Worm (Caenorhabditis elegans) whole organism, L4 larva: ENCODE measurements around the gene C03G6.6.

Experiments used
- F26F4.8 ChIP-seq: fragments of 200-800 bp; sonication (Bioruptor generic); conservative IDR thresholded peaks from 2 replicates; pipeline ENCODE4 v1.3.6; 2022; ENCODE audit warnings: missing genetic modification characterization, missing compliant biosample characterization
- F37D6.2 ChIP-seq: sonication (generic microtip); optimal IDR thresholded peaks from 2 replicates; lab custom pipeline; 2016; ENCODE audit warnings: mild to moderate bottlenecking, missing genetic modification characterization, missing compliant biosample characterization
- T20F7.1 ChIP-seq: fragments of 200-800 bp; sonication (Bioruptor generic); optimal IDR thresholded peaks from 2 replicates; lab custom pipeline; 2018; ENCODE audit warnings: mild to moderate bottlenecking, missing genetic modification characterization, missing compliant biosample characterization
- Y105C5A.15 ChIP-seq: fragments of 200-800 bp; sonication (Bioruptor generic); IDR thresholded peaks from 2 replicates; pipeline ENCODE4 v1.3.6; 2022; ENCODE audit warnings: missing genetic modification characterization, missing compliant biosample characterization
- Y48G9A.11 ChIP-seq: fragments of 200-800 bp; sonication (Bioruptor generic); IDR thresholded peaks from 2 replicates; pipeline ENCODE4 v1.3.6; 2022; ENCODE audit warnings: missing genetic modification reagents, missing genetic modification characterization, missing compliant biosample characterization
- ZK546.5 ChIP-seq, 2 experiments: sonication (generic microtip); optimal IDR thresholded peaks; 2 replicates each; lab custom pipeline; 2017; ENCODE audit warnings: missing biosample characterization in 2 of 2, missing genetic modification characterization in 2 of 2
- aha-1 ChIP-seq: fragments of 150-350 bp; peaks from one replicate; lab custom pipeline; 2014; ENCODE audit warnings: missing biosample characterization, missing genetic modification characterization
- aly-2 ChIP-seq: sonication (generic microtip); optimal IDR thresholded peaks from 2 replicates; lab custom pipeline; 2018; ENCODE audit warnings: missing biosample characterization, missing genetic modification characterization
- attf-4 ChIP-seq: sonication (generic microtip); optimal IDR thresholded peaks from 3 replicates; lab custom pipeline; 2017; ENCODE audit warnings: missing biosample characterization, missing genetic modification characterization
- ceh-32 ChIP-seq: sonication (generic microtip); optimal IDR thresholded peaks from 2 replicates; lab custom pipeline; 2016; ENCODE audit warnings: mild to moderate bottlenecking, missing genetic modification characterization, missing compliant biosample characterization; ENCODE audit not compliant: poor library complexity
- ceh-62 ChIP-seq: sonication (generic microtip); optimal IDR thresholded peaks from 2 replicates; lab custom pipeline; 2017; ENCODE audit warnings: missing biosample characterization, missing genetic modification characterization
- ctbp-1 ChIP-seq: fragments of 200-800 bp; sonication (Bioruptor generic); IDR thresholded peaks from 2 replicates; pipeline ENCODE4 v1.3.6; 2022; ENCODE audit warnings: missing genetic modification reagents, missing genetic modification characterization, missing compliant biosample characterization
- daf-12 ChIP-seq: fragments of 150-350 bp; optimal IDR thresholded peaks from 2 replicates; lab custom pipeline; 2014; ENCODE audit warnings: missing biosample characterization, missing genetic modification reagents, missing genetic modification characterization
- dmd-6 ChIP-seq: fragments of 200-800 bp; sonication (Bioruptor generic); IDR thresholded peaks from 2 replicates; pipeline ENCODE4 v1.3.6; 2022; ENCODE audit warnings: missing genetic modification reagents, missing genetic modification characterization, missing compliant biosample characterization
- dmd-8 ChIP-seq: fragments of 200-800 bp; sonication (Bioruptor generic); IDR thresholded peaks from 2 replicates; pipeline ENCODE4 v1.3.6; 2022; ENCODE audit warnings: missing genetic modification characterization, missing compliant biosample characterization
- duxl-1 ChIP-seq: sonication (generic microtip); optimal IDR thresholded peaks from 2 replicates; lab custom pipeline; 2016; ENCODE audit warnings: mild to moderate bottlenecking, missing genetic modification characterization, moderate library complexity, missing compliant biosample characterization; ENCODE audit not compliant: poor library complexity
- dve-1 ChIP-seq: sonication (generic microtip); optimal IDR thresholded peaks from 2 replicates; lab custom pipeline; 2017; ENCODE audit warnings: antibody characterized with exemption, mild to moderate bottlenecking, missing genetic modification characterization, missing compliant biosample characterization; ENCODE audit not compliant: insufficient read depth
- egl-27 ChIP-seq: sonication (generic microtip); optimal IDR thresholded peaks from 3 replicates; lab custom pipeline; 2017; ENCODE audit warnings: missing biosample characterization, missing genetic modification reagents, missing genetic modification characterization
- fkh-10 ChIP-seq: fragments of 150-350 bp; optimal IDR thresholded peaks from 2 replicates; lab custom pipeline; 2014; ENCODE audit warnings: missing biosample characterization, missing genetic modification reagents, missing genetic modification characterization
- gei-8 ChIP-seq: fragments of 200-800 bp; sonication (Bioruptor generic); optimal IDR thresholded peaks from 2 replicates; lab custom pipeline; 2018; ENCODE audit warnings: mild to moderate bottlenecking, missing genetic modification characterization, missing compliant biosample characterization
- hif-1 ChIP-seq, 2 experiments: sonication (generic microtip); optimal IDR thresholded peaks; 2 replicates each; lab custom pipeline; 2016 to 2017; ENCODE audit warnings: missing compliant biosample characterization in 2 of 2, missing genetic modification characterization in 2 of 2, missing genetic modification reagents in 2 of 2, missing genotype in 2 of 2, mild to moderate bottlenecking in 1 of 2
- hmg-1.1 ChIP-seq: fragments of 200-800 bp; sonication (Bioruptor generic); IDR thresholded peaks from 2 replicates; pipeline ENCODE4 v1.3.6; 2022; ENCODE audit warnings: missing genetic modification reagents, missing genetic modification characterization, missing compliant biosample characterization
- lim-7 ChIP-seq: fragments of 200-800 bp; sonication (Bioruptor generic); IDR thresholded peaks from 2 replicates; pipeline ENCODE4 v1.3.6; 2022; ENCODE audit warnings: missing genetic modification characterization, missing compliant biosample characterization
- lin-1 ChIP-seq: fragments of 200-800 bp; sonication (Bioruptor generic); IDR thresholded peaks from 2 replicates; pipeline ENCODE4 v1.3.6; 2022; ENCODE audit warnings: missing genetic modification reagents, missing genetic modification characterization, missing compliant biosample characterization
- lsy-2 ChIP-seq, 2 experiments: fragments of 150-350 bp in 1 of 2; sonication (generic microtip) in 1 of 2; optimal IDR thresholded peaks; 2 replicates each; lab custom pipeline; 2014 to 2017; ENCODE audit warnings: missing biosample characterization in 2 of 2, missing genetic modification characterization in 2 of 2
- madf-5 ChIP-seq, 2 experiments: fragments of 200-800 bp; sonication (Bioruptor generic); IDR thresholded peaks; 2 replicates each; pipeline ENCODE4 v1.3.6; 2022; ENCODE audit warnings: missing compliant biosample characterization in 2 of 2, missing genetic modification characterization in 2 of 2
- mes-2 ChIP-seq: sonication (generic microtip); optimal IDR thresholded peaks from 2 replicates; lab custom pipeline; 2016; ENCODE audit warnings: missing genotype, mild to moderate bottlenecking, missing genetic modification characterization, missing compliant biosample characterization; ENCODE audit not compliant: poor library complexity, severe bottlenecking
- nhr-102 ChIP-seq: sonication (generic microtip); optimal IDR thresholded peaks from 2 replicates; lab custom pipeline; 2016; ENCODE audit warnings: mild to moderate bottlenecking, missing genetic modification characterization, moderate library complexity, missing compliant biosample characterization
- nhr-111 ChIP-seq: fragments of 200-800 bp; sonication (Bioruptor generic); optimal IDR thresholded peaks from 2 replicates; lab custom pipeline; 2018; ENCODE audit warnings: mild to moderate bottlenecking, missing genetic modification characterization, missing compliant biosample characterization
- nhr-42 ChIP-seq: fragments of 200-800 bp; sonication (Bioruptor generic); IDR thresholded peaks from 2 replicates; pipeline ENCODE4 v1.3.6; 2022; ENCODE audit warnings: missing genetic modification characterization, missing compliant biosample characterization
- nhr-48 ChIP-seq: sonication (generic microtip); optimal IDR thresholded peaks from 2 replicates; lab custom pipeline; 2016; ENCODE audit warnings: mild to moderate bottlenecking, missing genetic modification characterization, missing compliant biosample characterization
- pha-4 ChIP-seq, 2 experiments: fragments of 150-350 bp in 1 of 2; fragments of 200-800 bp in 1 of 2; sonication (Bioruptor generic) in 1 of 2; IDR thresholded peaks in 1 of 2; optimal IDR thresholded peaks in 1 of 2; 2 replicates each; pipeline versions ENCODE4 v1.3.6 to Lab custom; 2014 to 2022; ENCODE audit warnings: missing genetic modification characterization in 2 of 2, missing genetic modification reagents in 2 of 2, missing biosample characterization in 1 of 2, missing compliant biosample characterization in 1 of 2
- pqm-1 ChIP-seq: sonication (generic microtip); optimal IDR thresholded peaks from 2 replicates; lab custom pipeline; 2017; ENCODE audit warnings: missing biosample characterization, missing genetic modification characterization
- spr-1 ChIP-seq: sonication (generic microtip); optimal IDR thresholded peaks from 2 replicates; lab custom pipeline; 2016; ENCODE audit warnings: mild to moderate bottlenecking, missing genetic modification characterization, missing compliant biosample characterization
- tra-1 ChIP-seq: fragments of 200-800 bp; sonication (Bioruptor generic); IDR thresholded peaks from 2 replicates; pipeline ENCODE4 v1.3.6; 2022; ENCODE audit warnings: missing genetic modification reagents, missing genetic modification characterization, missing compliant biosample characterization
- unc-39 ChIP-seq: sonication (generic microtip); optimal IDR thresholded peaks from 2 replicates; lab custom pipeline; 2017; ENCODE audit warnings: missing biosample characterization, missing genetic modification characterization
- unc-62 ChIP-seq, 3 experiments: fragments of 150-350 bp in 1 of 3; sonication (generic microtip); optimal IDR thresholded peaks in 2 of 3; peaks in 1 of 3; 1 replicate in 1 of 3; 2 replicates in 2 of 3; lab custom pipeline; 2014 to 2017; ENCODE audit warnings: missing biosample characterization in 3 of 3, missing genetic modification characterization in 3 of 3, missing genetic modification reagents in 3 of 3, missing genotype in 1 of 3
- zip-11 ChIP-seq: fragments of 200-800 bp; sonication (Bioruptor generic); IDR thresholded peaks from 2 replicates; pipeline ENCODE4 v1.3.6; 2022; ENCODE audit warnings: missing genetic modification characterization, missing compliant biosample characterization
- zip-2 ChIP-seq: fragments of 150-350 bp; optimal IDR thresholded peaks from 2 replicates; lab custom pipeline; 2014; ENCODE audit warnings: missing biosample characterization, missing genetic modification characterization
- ztf-11 ChIP-seq: fragments of 150-350 bp; optimal IDR thresholded peaks from 2 replicates; lab custom pipeline; 2014; ENCODE audit warnings: missing biosample characterization, missing genetic modification characterization

C03G6.6 gene

ce11 chrV:7352186-7353053, 4.8 kb upstream of the C03G6.6 start, which contains the start of the genes srh-231 and srh-275:
TSS of gene srh-231 (minus strand) at chrV:7352236.
TSS of gene srh-275 (plus strand) at chrV:7353003.
- TF ChIP-seq hif-1 (tag; optimal IDR thresholded peaks at IDR 0.05; lab: Kevin White, UChicago), result no peak
- peak; percentile 92 for TF ChIP-seq aha-1 (tag; lab: Kevin White, UChicago)
- no peak for TF ChIP-seq nhr-102 (tag; lab: Kevin White, UChicago)
- TF ChIP-seq hmg-1.1 (GFP tag; lab: Robert Waterston, UW), result no peak
- TF ChIP-seq ctbp-1, result no peak
- no peak for TF ChIP-seq dmd-6 (GFP tag; lab: Robert Waterston, UW)

ce11 chrV:7353602-7354001, 3.6 kb upstream of the C03G6.6 start:
- TF ChIP-seq unc-62 (GFP tag; optimal IDR thresholded peaks at IDR 0.05 in 1 of 2; lab: Kevin White, UChicago) (peak in 1 of 2 experiments; percentile 92), unc-62 (tag; optimal IDR thresholded peaks at IDR 0.05; lab: Kevin White, UChicago) (no peak), lin-1 (GFP tag; lab: Robert Waterston, UW) (no peak)

DNA sequence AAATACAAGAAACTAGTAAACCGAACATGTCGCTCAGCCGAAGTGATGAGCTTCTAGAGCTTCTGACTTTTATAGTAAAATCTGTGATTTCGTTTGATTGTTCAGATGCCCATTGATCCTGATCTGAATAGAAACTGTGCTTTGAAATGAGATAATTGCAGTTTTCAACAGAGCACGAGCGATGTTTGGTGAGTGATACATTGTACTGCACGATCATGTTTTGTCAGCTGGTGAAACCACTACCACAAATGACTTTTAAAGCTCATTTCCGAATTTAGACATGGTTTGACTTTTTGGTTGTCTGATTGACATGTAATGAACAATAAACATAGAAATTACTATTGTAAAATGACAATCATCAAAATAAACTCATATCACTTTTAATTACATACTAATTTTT, 1.8 kb upstream of the C03G6.6 start, which contains the start of gene tag-293:
Gene tag-293 (minus strand): TSS at position 101 of the 400 bp plus-strand sequence.
- TF ChIP-seq aly-2 (tag; lab: Kevin White, UChicago) (no peak), nhr-42 (no peak), dmd-8 (GFP tag; lab: Robert Waterston, UW) (no peak), lim-7 (no peak), madf-5 (GFP tag; IDR thresholded peaks at IDR 0.05; lab: Robert Waterston, UW) (no peak), tra-1 (GFP tag; lab: Robert Waterston, UW) (no peak), fkh-10 (GFP tag; lab: Kevin White, UChicago) (no peak)

DNA sequence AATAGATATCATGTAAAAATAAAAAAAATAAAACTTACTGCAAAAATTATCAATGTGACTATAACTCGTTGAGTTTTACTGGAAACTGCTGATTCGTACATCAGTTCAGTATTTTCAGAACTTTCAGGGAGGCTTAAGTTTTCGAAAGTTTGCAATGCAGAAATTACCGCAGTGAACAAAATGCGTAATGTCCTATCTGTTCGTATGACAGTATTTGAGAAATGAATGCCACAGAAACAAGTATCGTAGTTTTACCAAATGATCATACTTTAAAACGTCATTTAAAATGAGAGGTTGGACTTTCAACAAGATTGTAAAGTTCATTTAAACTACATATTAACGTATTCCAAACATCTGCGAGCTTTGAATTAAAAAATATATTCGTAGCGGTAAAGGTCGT, 548 bp upstream of the C03G6.6 start, which contains the start of gene C03G6.21:
Gene C03G6.21 (minus strand): TSS at position 101 of the 400 bp plus-strand sequence.
- TF ChIP-seq gei-8 (GFP tag; lab: Kevin White, UChicago) (no peak), ZK546.5 (tag; optimal IDR thresholded peaks at IDR 0.05; lab: Kevin White, UChicago) (no peak), daf-12 (tag; lab: Kevin White, UChicago) (no peak), pqm-1 (tag; lab: Kevin White, UChicago) (no peak), duxl-1 (tag; lab: Kevin White, UChicago) (no peak), mes-2 (tag; lab: Kevin White, UChicago) (no peak), egl-27 (tag; lab: Kevin White, UChicago) (no peak), nhr-48 (no peak), nhr-102 (tag; lab: Kevin White, UChicago) (no peak), attf-4 (tag; lab: Kevin White, UChicago) (no peak), Y105C5A.15 (no peak), dve-1 (no peak), spr-1 (tag; lab: Kevin White, UChicago) (no peak), Y48G9A.11 (GFP tag; lab: Robert Waterston, UW) (no peak), unc-39 (no peak), nhr-42 (no peak), F26F4.8 (GFP tag; lab: Robert Waterston, UW) (no peak), lin-1 (GFP tag; lab: Robert Waterston, UW) (no peak), fkh-10 (GFP tag; lab: Kevin White, UChicago) (no peak), hif-1 (tag; optimal IDR thresholded peaks at IDR 0.05; lab: Kevin White, UChicago) (no peak)

DNA sequence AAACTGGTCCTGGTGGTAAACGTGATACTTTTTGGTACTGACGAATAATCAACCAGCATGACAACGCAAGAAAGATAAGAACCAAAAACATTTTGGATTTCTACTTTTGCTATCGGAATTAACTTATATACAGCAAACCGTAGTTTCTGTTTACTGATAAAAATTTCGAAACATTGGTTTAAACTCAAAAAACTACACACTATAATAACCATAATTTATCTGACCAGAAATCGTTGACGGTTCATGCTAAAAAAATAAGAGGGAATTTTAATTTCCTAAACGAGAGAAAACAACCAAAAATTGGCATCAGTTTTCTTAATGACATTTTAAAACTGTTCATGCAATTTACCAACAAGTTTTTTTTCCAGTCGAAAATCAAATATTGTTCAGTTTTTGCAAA, 4.4 kb downstream of the C03G6.6 start, which contains the start of gene cyp-35A1:
Gene cyp-35A1 (minus strand): TSS at position 101 of the 400 bp plus-strand sequence.
- TF ChIP-seq zip-11 (GFP tag; lab: Robert Waterston, UW) (no peak), zip-2 (tag; lab: Kevin White, UChicago) (no peak), madf-5 (GFP tag; IDR thresholded peaks at IDR 0.05; lab: Robert Waterston, UW) (no peak), T20F7.1 (GFP tag; lab: Kevin White, UChicago) (no peak), ceh-32 (tag; lab: Kevin White, UChicago) (no peak), lsy-2 (tag; optimal IDR thresholded peaks at IDR 0.05; lab: Kevin White, UChicago) (no peak), aly-2 (tag; lab: Kevin White, UChicago) (no peak), pha-4 (GFP tag; IDR thresholded peaks at IDR 0.05; lab: Robert Waterston, UW) (no peak), pha-4 (tag; optimal IDR thresholded peaks at IDR 0.05; lab: Kevin White, UChicago) (no peak), tra-1 (GFP tag; lab: Robert Waterston, UW) (no peak), F37D6.2 (tag; lab: Kevin White, UChicago) (no peak), ztf-11 (tag; lab: Kevin White, UChicago) (no peak), nhr-111 (GFP tag; lab: Kevin White, UChicago) (no peak), attf-4 (tag; lab: Kevin White, UChicago) (no peak), ceh-62 (tag; lab: Kevin White, UChicago) (no peak), ctbp-1 (no peak), pqm-1 (tag; lab: Kevin White, UChicago) (no peak)
